Fruit fly (Drosophila melanogaster): ENCODE results near the gene heca.

Gene heca

dm6 chr3R:30352654-30353053 is 74.9 kb downstream of the heca start:
- TF ChIP-seq nerfin-1 (tag; optimal IDR thresholded peaks at IDR 0.05) (no peak), nerfin-2 (GFP tag; IDR thresholded peaks at IDR 0.05; ENCODE audit: partially characterized antibody) (0 out of 2 replicates have a peak, but pooled peaks have one; percentile 27), CG15269 (tag; optimal IDR thresholded peaks at IDR 0.05) (no peak), CG6765 (GFP tag; optimal IDR thresholded peaks at IDR 0.05) (no peak), CG12659 (GFP tag; optimal IDR thresholded peaks at IDR 0.05) (no peak), MBD-R2 (GFP tag; IDR thresholded peaks at IDR 0.05) (no peak), Drgx (GFP tag; IDR thresholded peaks at IDR 0.05) (peak; percentile 54), CG14050 (GFP tag; IDR thresholded peaks at IDR 0.05) (no peak), CTCF (GFP tag; optimal IDR thresholded peaks at IDR 0.05) (no peak), sens (GFP tag) (peak; percentile 39), chinmo (GFP tag; IDR thresholded peaks at IDR 0.05; ENCODE audit: partially characterized antibody) (no peak), pb (GFP tag; optimal IDR thresholded peaks at IDR 0.05) (no peak), crol (GFP tag; IDR thresholded peaks at IDR 0.05) (peak; percentile 52), aop (GFP tag; IDR thresholded peaks at IDR 0.05) (no peak), CG33213 (GFP tag; optimal IDR thresholded peaks at IDR 0.05) (no peak), Med (GFP tag) (peak; percentile 52), MTF-1 (GFP tag; optimal IDR thresholded peaks at IDR 0.05; ENCODE audit: borderline replicate concordance) (peak; percentile 35), CG6689 (GFP tag; IDR thresholded peaks at IDR 0.05) (no peak), Kr (GFP tag; optimal IDR thresholded peaks at IDR 0.05) (no peak), usp (GFP tag; optimal IDR thresholded peaks at IDR 0.05) (no peak)

dm6 chr3R:30354729-30355128 is 77.0 kb downstream of the heca start:
- TF ChIP-seq Ets65A (GFP tag) = peak; percentile 77
- TF ChIP-seq CG2120 (GFP tag; optimal IDR thresholded peaks at IDR 0.05) = no peak

DNA sequence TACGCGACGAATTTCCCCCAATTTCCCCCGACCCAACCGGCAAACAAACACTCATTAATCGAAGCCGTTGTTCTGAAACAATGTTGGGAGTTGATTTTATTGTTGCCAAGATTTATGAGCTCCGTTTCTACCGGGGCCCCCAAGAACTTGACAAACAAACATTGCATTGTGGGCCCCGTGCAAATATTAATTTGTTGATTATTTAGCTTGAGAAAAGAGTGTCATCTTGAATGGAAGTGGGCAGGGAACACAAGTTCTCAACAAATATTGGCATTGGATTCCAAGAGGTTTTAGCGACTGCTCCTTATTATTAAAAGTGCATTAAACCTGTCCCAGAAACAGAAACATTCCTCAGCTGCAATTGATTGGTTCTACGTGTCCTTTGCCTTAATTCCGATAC is 79.3 kb downstream of the heca start:
- no peak for TF ChIP-seq CG16813 (GFP tag; IDR thresholded peaks at IDR 0.05; ENCODE audit: partially characterized antibody)
- no peak for TF ChIP-seq CG9727 (GFP tag; optimal IDR thresholded peaks at IDR 0.05)
- no peak for TF ChIP-seq Nf-YA (GFP tag; IDR thresholded peaks at IDR 0.05)
- no peak for TF ChIP-seq Side (GFP tag; optimal IDR thresholded peaks at IDR 0.05)
- no peak for TF ChIP-seq CHES-1-like (GFP tag; optimal IDR thresholded peaks at IDR 0.05)
- no peak for TF ChIP-seq D (optimal IDR thresholded peaks at IDR 0.05)
- TF ChIP-seq D (GFP tag; optimal IDR thresholded peaks at IDR 0.05) = no peak
- TF ChIP-seq prd (optimal IDR thresholded peaks at IDR 0.05) = no peak
- TF ChIP-seq prd (GFP tag; IDR thresholded peaks at IDR 0.05) = no peak
- no peak for TF ChIP-seq CG15011 (GFP tag; optimal IDR thresholded peaks at IDR 0.05)
- no peak for TF ChIP-seq CG2129 (GFP tag; IDR thresholded peaks at IDR 0.05; ENCODE audit: partially characterized antibody)
- TF ChIP-seq lbe (GFP tag; optimal IDR thresholded peaks at IDR 0.05) = no peak
- TF ChIP-seq az2 (GFP tag; optimal IDR thresholded peaks at IDR 0.05) = no peak
- TF ChIP-seq crol (GFP tag; IDR thresholded peaks at IDR 0.05) = peak; percentile 43; the same call in 1 of the 2 replicates
- TF ChIP-seq CG13624 (GFP tag; optimal IDR thresholded peaks at IDR 0.05) = no peak
- no peak for TF ChIP-seq CG11456 (GFP tag; IDR thresholded peaks at IDR 0.05)
- no peak for TF ChIP-seq Lim3 (GFP tag; IDR thresholded peaks at IDR 0.05)
- no peak for TF ChIP-seq Ada2b (GFP tag; IDR thresholded peaks at IDR 0.05)
- TF ChIP-seq dmrt11E (tag; optimal IDR thresholded peaks at IDR 0.05) = peak; percentile 35
- no peak for TF ChIP-seq zf30C (GFP tag; optimal IDR thresholded peaks at IDR 0.05)
- no peak for TF ChIP-seq CG4820 (GFP tag; optimal IDR thresholded peaks at IDR 0.05)
- TF ChIP-seq nom (GFP tag; optimal IDR thresholded peaks at IDR 0.05) = peak; percentile 44
- TF ChIP-seq fd102C (GFP tag; optimal IDR thresholded peaks at IDR 0.05) = no peak
- no peak for TF ChIP-seq Dbx (GFP tag; IDR thresholded peaks at IDR 0.05)
- TF ChIP-seq CG15696 (tag; optimal IDR thresholded peaks at IDR 0.05) = peak; percentile 3
- no peak for TF ChIP-seq CG3065 (GFP tag; optimal IDR thresholded peaks at IDR 0.05)
- TF ChIP-seq ase (GFP tag; IDR thresholded peaks at IDR 0.05) = no peak
- no peak for TF ChIP-seq CG7271 (tag; optimal IDR thresholded peaks at IDR 0.05)
- TF ChIP-seq Nf-YB (GFP tag; optimal IDR thresholded peaks at IDR 0.05) = no peak
- no peak for TF ChIP-seq Neu2 (GFP tag; optimal IDR thresholded peaks at IDR 0.05; ENCODE audit: borderline replicate concordance)
